Worm (Caenorhabditis elegans) whole organism, midembryonic: ENCODE measurements around the gene F36H5.18.

Source experiments
- flt-1 ChIP-seq: fragments of 200-800 bp; sonication (Bioruptor generic); IDR thresholded peaks from 2 replicates; pipeline ENCODE4 v1.3.6; 2022; ENCODE audit warnings: missing genetic modification characterization, missing compliant biosample characterization
- med-1 ChIP-seq: sonication (generic microtip); optimal IDR thresholded peaks from 2 replicates; lab custom pipeline; 2017; ENCODE audit warnings: missing genetic modification characterization, mild to moderate bottlenecking, missing compliant biosample characterization, antibody characterized with exemption, missing genetic modification reagents; ENCODE audit not compliant: insufficient read depth
- ztf-29 ChIP-seq: fragments of 200-800 bp; sonication (Bioruptor generic); IDR thresholded peaks from 2 replicates; pipeline ENCODE4 v1.3.6; 2022; ENCODE audit warnings: missing genetic modification reagents, missing genetic modification characterization, missing compliant biosample characterization

DNA sequence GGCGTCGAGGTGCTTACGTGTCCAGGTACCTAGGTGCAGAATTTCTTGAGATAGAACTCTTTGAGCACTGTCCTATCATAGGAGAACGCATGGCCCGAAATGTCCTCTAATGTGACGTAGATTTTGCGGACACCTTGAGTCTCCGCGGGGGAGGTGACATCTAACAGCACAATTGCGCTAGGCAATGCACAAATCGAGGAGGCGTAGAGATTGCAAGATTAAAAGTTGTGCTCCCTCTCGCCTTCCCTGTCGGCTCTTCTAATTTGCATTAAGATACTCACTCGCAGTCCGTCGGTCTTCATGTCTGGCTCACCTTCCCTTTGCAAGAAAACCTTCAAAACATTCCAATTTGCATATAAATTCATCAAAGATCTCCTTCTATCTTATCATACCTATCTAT lies at the start of gene F36H5.18:
- TF ChIP-seq flt-1 (no peak), ztf-29 (GFP tag; lab: Robert Waterston, UW) (no peak), med-1 (no peak)
